Worm (Caenorhabditis elegans) whole organism, L3 larva: ENCODE results near the gene ceh-27.

ENCODE experiments used
- egl-27 ChIP-seq: sonication (generic microtip); optimal IDR thresholded peaks from 4 replicates; lab custom pipeline; 2017; ENCODE audit warnings: missing biosample characterization, missing genetic modification reagents, missing genetic modification characterization
- nhr-11 ChIP-seq: fragments of 150-350 bp; optimal IDR thresholded peaks from 2 replicates; lab custom pipeline; 2014; ENCODE audit warnings: missing biosample characterization, missing genetic modification characterization
- ztf-4 ChIP-seq: fragments of 150-350 bp; optimal IDR thresholded peaks from 2 replicates; lab custom pipeline; 2014; ENCODE audit warnings: missing biosample characterization, missing genetic modification characterization

DNA sequence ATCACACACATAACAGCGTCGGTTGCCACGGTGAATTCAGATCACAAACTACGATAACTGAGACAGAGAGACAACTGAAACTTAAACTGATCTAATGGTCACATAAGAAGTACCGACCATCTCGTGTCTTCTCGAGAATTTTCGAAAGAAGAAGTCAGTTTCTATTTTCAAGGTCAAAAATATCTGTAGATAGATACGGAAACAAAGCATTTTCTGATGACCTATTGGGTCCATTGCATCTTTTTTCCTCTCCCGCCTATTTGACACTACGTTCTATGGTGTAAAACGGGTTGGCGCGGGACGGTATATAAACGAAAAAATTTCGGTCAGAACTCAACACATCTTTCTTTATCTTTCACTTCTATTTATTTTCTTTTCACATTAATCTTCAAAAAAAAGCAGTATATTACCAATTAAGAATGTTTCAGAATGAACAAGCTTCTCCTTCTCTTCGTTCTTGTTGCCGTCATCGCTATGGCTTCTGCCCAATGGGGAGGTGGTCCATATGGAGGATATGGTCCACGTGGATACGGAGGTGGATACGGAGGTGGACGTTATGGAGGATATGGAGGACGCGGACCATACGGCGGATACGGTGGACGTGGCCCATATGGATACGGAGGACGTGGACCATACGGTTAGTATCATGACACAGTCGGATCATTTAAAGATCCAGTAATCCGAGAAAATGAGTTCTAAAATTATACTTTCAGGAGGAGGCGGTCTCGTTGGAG lies 48.8 kb downstream of the ceh-27 start, which contains the start of gene nlp-24:
- TF ChIP-seq egl-27 (tag; lab: Kevin White, UChicago) (no peak), nhr-11 (no peak), ztf-4 (tag; lab: Kevin White, UChicago) (no peak)
